Fruit fly (Drosophila melanogaster) whole organism, embryonic: ENCODE measurements around the gene Rdh.

ENCODE experiments used
- Antp ChIP-seq: fragments of 200-800 bp; sonication (Bioruptor generic); optimal IDR thresholded peaks from 3 replicates; lab custom pipeline; 2016; ENCODE audit warnings: missing biosample characterization, missing genetic modification characterization
- Bdp1 ChIP-seq: fragments of 200-800 bp; sonication (Bioruptor generic); optimal IDR thresholded peaks from 3 replicates; lab custom pipeline; 2016; ENCODE audit warnings: missing biosample characterization, missing genetic modification characterization
- CG10209 ChIP-seq: fragments of 200-800 bp; sonication (Bioruptor generic); optimal IDR thresholded peaks from 3 replicates; lab custom pipeline; 2017; ENCODE audit warnings: missing biosample characterization, mild to moderate bottlenecking, missing genetic modification characterization, missing genetic modification reagents
- CG10431 ChIP-seq: fragments of 200-800 bp; sonication (Bioruptor generic); optimal IDR thresholded peaks from 3 replicates; lab custom pipeline; 2018; ENCODE audit warnings: missing biosample characterization, mild to moderate bottlenecking, missing genetic modification characterization
- CG13775 ChIP-seq: fragments of 200-800 bp; sonication (Bioruptor generic); optimal IDR thresholded peaks from 3 replicates; lab custom pipeline; 2017; ENCODE audit warnings: missing biosample characterization, mild to moderate bottlenecking, missing genetic modification characterization
- CG15011 ChIP-seq: fragments of 200-800 bp; sonication (Bioruptor generic); optimal IDR thresholded peaks from 3 replicates; lab custom pipeline; 2018; ENCODE audit warnings: missing biosample characterization, mild to moderate bottlenecking, missing genetic modification characterization
- CG1602 ChIP-seq: fragments of 200-800 bp; sonication (Bioruptor generic); optimal IDR thresholded peaks from 3 replicates; lab custom pipeline; 2016; ENCODE audit warnings: missing biosample characterization, missing genetic modification characterization
- CG17328 ChIP-seq: fragments of 200-800 bp; sonication (Bioruptor generic); IDR thresholded peaks from 2 replicates; pipeline ENCODE4 v1.3.6; 2022; ENCODE audit warnings: missing biosample characterization, missing genetic modification characterization
- CG18262 ChIP-seq: fragments of 200-800 bp; optimal IDR thresholded peaks from 3 replicates; lab custom pipeline; 2019; ENCODE audit warnings: missing biosample characterization, mild to moderate bottlenecking, missing genetic modification characterization, moderate library complexity
- CG2116 ChIP-seq: fragments of 200-800 bp; sonication (Bioruptor generic); optimal IDR thresholded peaks from 3 replicates; lab custom pipeline; 2018; ENCODE audit warnings: missing biosample characterization, mild to moderate bottlenecking, missing genetic modification characterization
- CG31388 ChIP-seq: fragments of 200-800 bp; sonication (Bioruptor generic); optimal IDR thresholded peaks from 2 replicates; lab custom pipeline; 2016; ENCODE audit warnings: missing biosample characterization, missing genetic modification characterization
- CG32772 ChIP-seq: fragments of 200-800 bp; sonication (Bioruptor generic); IDR thresholded peaks from 2 replicates; pipeline ENCODE4 v1.3.6; 2022; ENCODE audit warnings: missing biosample characterization, missing genetic modification characterization
- CG3995 ChIP-seq: fragments of 200-800 bp; sonication (Bioruptor generic); optimal IDR thresholded peaks from 3 replicates; lab custom pipeline; 2016; ENCODE audit warnings: missing biosample characterization, missing genetic modification characterization
- CG4282 ChIP-seq: fragments of 200-800 bp; sonication (Bioruptor generic); optimal IDR thresholded peaks from 2 replicates; lab custom pipeline; 2016; ENCODE audit warnings: missing biosample characterization, missing genetic modification characterization
- CG8089 ChIP-seq: fragments of 200-800 bp; sonication (Bioruptor generic); optimal IDR thresholded peaks from 3 replicates; lab custom pipeline; 2016; ENCODE audit warnings: missing biosample characterization, missing genetic modification characterization
- CG8281 ChIP-seq: fragments of 200-800 bp; sonication (Bioruptor generic); optimal IDR thresholded peaks from 2 replicates; lab custom pipeline; 2018; ENCODE audit warnings: missing biosample characterization, mild to moderate bottlenecking, missing genetic modification characterization, moderate library complexity
- CG9609 ChIP-seq: fragments of 200-800 bp; sonication (Bioruptor generic); optimal IDR thresholded peaks from 3 replicates; lab custom pipeline; 2016; ENCODE audit warnings: missing biosample characterization, missing genetic modification characterization
- E2f2 ChIP-seq: fragments of 200-800 bp; sonication (Bioruptor generic); IDR thresholded peaks from 2 replicates; pipeline ENCODE4 v1.3.6; 2022; ENCODE audit warnings: missing biosample characterization, missing genetic modification characterization
- Ets65A ChIP-seq: fragments of 200-800 bp; sonication (Bioruptor generic); peaks from one replicate; lab custom pipeline; 2016; ENCODE audit warnings: missing biosample characterization, missing genetic modification characterization
- Fer3 ChIP-seq: fragments of 200-800 bp; sonication (Bioruptor generic); optimal IDR thresholded peaks from 2 replicates; lab custom pipeline; 2018; ENCODE audit warnings: missing biosample characterization, mild to moderate bottlenecking, missing genetic modification characterization, moderate library complexity
- Gug ChIP-seq: fragments of 200-800 bp; sonication (Bioruptor generic); IDR thresholded peaks from 4 replicates; pipeline ENCODE4 v1.3.6; 2022; ENCODE audit warnings: missing biosample characterization, missing genetic modification characterization
- MBD-R2 ChIP-seq: fragments of 200-800 bp; sonication (Bioruptor generic); IDR thresholded peaks from 2 replicates; pipeline ENCODE4 v1.3.6; 2022; ENCODE audit warnings: missing biosample characterization, missing genetic modification characterization
- NC2α ChIP-seq: fragments of 200-800 bp; sonication (Bioruptor generic); optimal IDR thresholded peaks from 2 replicates; lab custom pipeline; 2016; ENCODE audit warnings: missing biosample characterization, missing genetic modification characterization
- Nf-YB ChIP-seq: fragments of 200-800 bp; sonication (Bioruptor generic); optimal IDR thresholded peaks from 3 replicates; lab custom pipeline; 2019; ENCODE audit warnings: missing biosample characterization, mild to moderate bottlenecking, missing genetic modification characterization, moderate library complexity
- Oli ChIP-seq: fragments of 200-800 bp; sonication (Bioruptor generic); optimal IDR thresholded peaks from 2 replicates; lab custom pipeline; 2018; ENCODE audit warnings: missing biosample characterization, mild to moderate bottlenecking, missing genetic modification characterization, moderate library complexity
- Sox100B ChIP-seq: fragments of 200-800 bp; sonication (Bioruptor generic); optimal IDR thresholded peaks from 3 replicates; lab custom pipeline; 2018; ENCODE audit warnings: missing biosample characterization, mild to moderate bottlenecking, missing genetic modification characterization
- ac ChIP-seq: fragments of 200-800 bp; sonication (Bioruptor generic); optimal IDR thresholded peaks from 3 replicates; lab custom pipeline; 2017; ENCODE audit warnings: missing biosample characterization, mild to moderate bottlenecking, missing genetic modification characterization
- aop ChIP-seq: fragments of 200-800 bp; sonication (Bioruptor generic); IDR thresholded peaks from 2 replicates; pipeline ENCODE4 v1.3.6; 2022; ENCODE audit warnings: missing biosample characterization, missing genetic modification characterization
- ap ChIP-seq: fragments of 200-800 bp; sonication (Bioruptor generic); IDR thresholded peaks from 2 replicates; pipeline ENCODE4 v1.3.6; 2022; ENCODE audit warnings: missing biosample characterization, missing genetic modification characterization
- ara ChIP-seq: fragments of 200-800 bp; sonication (Bioruptor generic); IDR thresholded peaks from 2 replicates; pipeline ENCODE4 v1.3.6; 2022; ENCODE audit warnings: missing biosample characterization, missing genetic modification characterization
- az2 ChIP-seq: fragments of 200-800 bp; sonication (Bioruptor generic); optimal IDR thresholded peaks from 3 replicates; lab custom pipeline; 2016; ENCODE audit warnings: missing biosample characterization, missing genetic modification characterization
- bab2 ChIP-seq: fragments of 200-800 bp; sonication (Bioruptor generic); optimal IDR thresholded peaks from 2 replicates; lab custom pipeline; 2016; ENCODE audit warnings: missing biosample characterization, missing genetic modification characterization
- dmrt11E ChIP-seq: fragments of 200-800 bp; sonication (Bioruptor generic); optimal IDR thresholded peaks from 3 replicates; lab custom pipeline; 2018; ENCODE audit warnings: missing biosample characterization, mild to moderate bottlenecking, missing genetic modification characterization, moderate library complexity
- emc ChIP-seq: fragments of 200-800 bp; sonication (Bioruptor generic); optimal IDR thresholded peaks from 2 replicates; lab custom pipeline; 2016; ENCODE audit warnings: missing biosample characterization, missing genetic modification characterization
- fd64A ChIP-seq: fragments of 200-800 bp; sonication (Bioruptor generic); optimal IDR thresholded peaks from 3 replicates; lab custom pipeline; 2018; ENCODE audit warnings: missing biosample characterization, mild to moderate bottlenecking, missing genetic modification characterization
- gcm2 ChIP-seq: fragments of 200-800 bp; sonication (Bioruptor generic); optimal IDR thresholded peaks from 2 replicates; lab custom pipeline; 2016; ENCODE audit warnings: missing biosample characterization, missing genetic modification characterization
- hkb ChIP-seq, 2 experiments: fragments of 200-800 bp in 1 of 2; fragments of >200 bp in 1 of 2; sonication (Bioruptor generic) in 1 of 2; IDR thresholded peaks in 1 of 2; optimal IDR thresholded peaks in 1 of 2; 2 replicates each; pipeline versions ENCODE4 v1.3.6 to Lab custom; 2017 to 2022; ENCODE audit warnings: missing biosample characterization in 1 of 2, missing genetic modification characterization in 1 of 2
- kay ChIP-seq: fragments of 200-800 bp; sonication (Bioruptor generic); optimal IDR thresholded peaks from 2 replicates; lab custom pipeline; 2016; ENCODE audit warnings: missing biosample characterization, missing genetic modification characterization
- klu ChIP-seq: fragments of 200-800 bp; sonication (Bioruptor generic); IDR thresholded peaks from 2 replicates; pipeline ENCODE4 v1.3.6; 2022; ENCODE audit warnings: missing biosample characterization, missing genetic modification characterization
- nmo ChIP-seq: fragments of 200-800 bp; sonication (Bioruptor generic); optimal IDR thresholded peaks from 2 replicates; lab custom pipeline; 2018; ENCODE audit warnings: missing biosample characterization, mild to moderate bottlenecking, missing genetic modification characterization, moderate library complexity
- oc ChIP-seq: fragments of 200-800 bp; sonication (Bioruptor generic); optimal IDR thresholded peaks from 2 replicates; lab custom pipeline; 2018; ENCODE audit warnings: missing biosample characterization, mild to moderate bottlenecking, missing genetic modification characterization, moderate library complexity
- org-1 ChIP-seq: fragments of 200-800 bp; sonication (Bioruptor generic); optimal IDR thresholded peaks from 2 replicates; lab custom pipeline; 2017; ENCODE audit warnings: missing biosample characterization, missing genetic modification characterization
- otp ChIP-seq: fragments of 200-800 bp; sonication (Bioruptor generic); IDR thresholded peaks from 3 replicates; pipeline ENCODE4, ENCODE4 v1.3.6; 2022; ENCODE audit warnings: missing biosample characterization, missing genetic modification characterization
- peb ChIP-seq: fragments of 200-800 bp; sonication (Bioruptor generic); IDR thresholded peaks from 2 replicates; pipeline ENCODE4 v1.3.6; 2022; ENCODE audit warnings: missing biosample characterization, missing genetic modification characterization
- sens ChIP-seq: fragments of 200-800 bp; sonication (Bioruptor generic); peaks from one replicate; lab custom pipeline; 2016; ENCODE audit warnings: missing biosample characterization, missing genetic modification characterization
- sisA ChIP-seq: fragments of 200-800 bp; sonication (Bioruptor generic); IDR thresholded peaks from 2 replicates; pipeline ENCODE4 v1.3.6; 2022; ENCODE audit warnings: missing biosample characterization, missing genetic modification characterization
- slp2 ChIP-seq: fragments of 200-800 bp; sonication (Bioruptor generic); optimal IDR thresholded peaks from 2 replicates; lab custom pipeline; 2016; ENCODE audit warnings: missing biosample characterization, missing genetic modification characterization
- trem ChIP-seq: fragments of 200-800 bp; optimal IDR thresholded peaks from 3 replicates; lab custom pipeline; 2019; ENCODE audit warnings: missing biosample characterization, mild to moderate bottlenecking, missing genetic modification characterization, moderate library complexity
- ttk ChIP-seq: fragments of 200-800 bp; sonication (Bioruptor generic); IDR thresholded peaks from 2 replicates; pipeline ENCODE4 v2.1.2; 2022; ENCODE audit warnings: missing biosample characterization, missing genetic modification characterization
- twi ChIP-seq: fragments of 200-800 bp; optimal IDR thresholded peaks from 2 replicates; lab custom pipeline; 2019; ENCODE audit warnings: missing biosample characterization, mild to moderate bottlenecking, missing genetic modification characterization, moderate library complexity
- wor ChIP-seq: fragments of 200-800 bp; sonication (Bioruptor generic); IDR thresholded peaks from 2 replicates; pipeline ENCODE4 v1.3.6; 2022; ENCODE audit warnings: missing biosample characterization, missing genetic modification characterization
- z ChIP-seq: fragments of 200-800 bp; sonication (Bioruptor generic); IDR thresholded peaks from 3 replicates; pipeline ENCODE4 v1.3.6; 2022; ENCODE audit warnings: missing biosample characterization, missing genetic modification characterization
- zf30C ChIP-seq: fragments of 200-800 bp; sonication (Bioruptor generic); optimal IDR thresholded peaks from 3 replicates; lab custom pipeline; 2018; ENCODE audit warnings: missing biosample characterization, mild to moderate bottlenecking, missing genetic modification characterization

Rdh gene

dm6 chr3L:3875004-3875403 is 49.8 kb downstream of the Rdh start (continued):
- TF ChIP-seq wor (GFP tag; lab: Robert Waterston, UW) (no peak), CG32772 (GFP tag; lab: Robert Waterston, UW) (no peak), Antp (GFP tag; lab: Kevin White, UChicago) (peak; percentile 38), CG18262 (tag; lab: Kevin White, UChicago) (peak; percentile 72), NC2α (GFP tag; lab: Kevin White, UChicago) (no peak), ara (GFP tag; lab: Robert Waterston, UW) (peak; percentile 64; the same call in 1 of the 2 replicates), CG3995 (no peak), bab2 (GFP tag; lab: Kevin White, UChicago) (peak; percentile 27), sens (peak; percentile 92), Ets65A (no peak), CG13775 (peak; percentile 28), Sox100B (GFP tag; lab: Kevin White, UChicago) (peak; percentile 21), otp (GFP tag; lab: Robert Waterston, UW) (no peak; the same call in 2 of the 3 replicates), CG9609 (GFP tag; lab: Kevin White, UChicago) (peak; percentile 14), Oli (tag; lab: Kevin White, UChicago) (peak; percentile 57), CG31388 (GFP tag; lab: Kevin White, UChicago) (no peak), CG4282 (GFP tag; lab: Kevin White, UChicago) (no peak), CG17328 (peak; percentile 65), CG1602 (peak; percentile 40), Fer3 (tag; lab: Kevin White, UChicago) (no peak), Nf-YB (peak; percentile 30), org-1 (no peak), nmo (GFP tag; lab: Kevin White, UChicago) (peak; percentile 50), CG8089 (GFP tag; lab: Kevin White, UChicago) (no peak), CG10209 (GFP tag; lab: Kevin White, UChicago) (peak; percentile 25), sisA (GFP tag; lab: Robert Waterston, UW) (0 out of 2 replicates have a peak, but pooled peaks have one; percentile 34), z (GFP tag; lab: Robert Waterston, UW) (no peak), ap (no peak), peb (no peak), Gug (GFP tag; lab: Robert Waterston, UW) (peak; percentile 22; the same call in 1 of the 4 replicates), ttk (no peak), MBD-R2 (GFP tag; lab: Robert Waterston, UW) (no peak), kay (GFP tag; lab: Kevin White, UChicago) (no peak), emc (GFP tag; lab: Kevin White, UChicago) (no peak), gcm2 (no peak), CG2116 (GFP tag; lab: Kevin White, UChicago) (peak; percentile 5), trem (tag; lab: Kevin White, UChicago) (peak; percentile 28), klu (GFP tag; lab: Robert Waterston, UW) (no peak), ac (GFP tag; lab: Kevin White, UChicago) (peak; percentile 33), Bdp1 (GFP tag; lab: Kevin White, UChicago) (peak; percentile 6), hkb (optimal IDR thresholded peaks at IDR 0.05; lab: Kevin White, UChicago) (no peak), hkb (GFP tag; IDR thresholded peaks at IDR 0.05; lab: Robert Waterston, UW) (no peak), slp2 (GFP tag; lab: Kevin White, UChicago) (peak; percentile 21), twi (tag; lab: Kevin White, UChicago) (peak; percentile 16), aop (GFP tag; lab: Robert Waterston, UW) (no peak), CG10431 (GFP tag; lab: Kevin White, UChicago) (no peak), E2f2 (GFP tag; lab: Robert Waterston, UW) (no peak), dmrt11E (tag; lab: Kevin White, UChicago) (peak; percentile 84), oc (tag; lab: Kevin White, UChicago) (no peak), CG15011 (GFP tag; lab: Kevin White, UChicago) (no peak), CG8281 (tag; lab: Kevin White, UChicago) (no peak), fd64A (GFP tag; lab: Kevin White, UChicago) (no peak), az2 (GFP tag; lab: Kevin White, UChicago) (peak; percentile 59), zf30C (GFP tag; lab: Kevin White, UChicago) (peak; percentile 62)
